Worm (Caenorhabditis elegans): ENCODE measurements around the gene Y81B9A.1.

- no peak for TF ChIP-seq tbx-9 (tag; optimal IDR thresholded peaks at IDR 0.05; ENCODE audit: borderline replicate concordance)
- no peak for TF ChIP-seq ztf-28 (GFP tag; IDR thresholded peaks at IDR 0.05)
- no peak for TF ChIP-seq hmg-1.2 (GFP tag; IDR thresholded peaks at IDR 0.05)
- no peak for TF ChIP-seq ztf-25 (GFP tag; IDR thresholded peaks at IDR 0.05)
- no peak for TF ChIP-seq snpc-4 (GFP tag; optimal IDR thresholded peaks at IDR 0.05)
- TF ChIP-seq snpc-4 (tag; optimal IDR thresholded peaks at IDR 0.05): no peak
- TF ChIP-seq F52B5.7 (tag; optimal IDR thresholded peaks at IDR 0.05): no peak
- no peak for TF ChIP-seq lin-54 (GFP tag; optimal IDR thresholded peaks at IDR 0.05)
- no peak for TF ChIP-seq ceh-100 (GFP tag; IDR thresholded peaks at IDR 0.05)
- TF ChIP-seq tlf-1 (GFP tag; optimal IDR thresholded peaks at IDR 0.05): no peak
- no peak for TF ChIP-seq F37B4.10 (GFP tag; IDR thresholded peaks at IDR 0.05)
Observed at ce11 chrX:9191795-9192494, at the start of gene Y81B9A.1.
